Worm (Caenorhabditis elegans) whole organism, late embryonic: ENCODE data around the gene str-109.

Experiments
- ama-1 ChIP-seq: fragments of 150-350 bp; optimal IDR thresholded peaks from 2 replicates; lab custom pipeline; 2014
- eyg-1 ChIP-seq: sonication (generic microtip); optimal IDR thresholded peaks from 2 replicates; lab custom pipeline; 2016; ENCODE audit warnings: missing genotype, missing genetic modification characterization, missing compliant biosample characterization
- nhr-11 ChIP-seq: fragments of 150-350 bp; optimal IDR thresholded peaks from 2 replicates; lab custom pipeline; 2014; ENCODE audit warnings: missing biosample characterization, missing genetic modification characterization
- pag-3 ChIP-seq: sonication (generic microtip); optimal IDR thresholded peaks from 2 replicates; lab custom pipeline; 2016; ENCODE audit warnings: missing compliant biosample characterization, missing genetic modification characterization, borderline replicate concordance
- pha-4 ChIP-seq: fragments of 150-350 bp; optimal IDR thresholded peaks from 2 replicates; lab custom pipeline; 2018; ENCODE audit warnings: missing biosample characterization, missing genetic modification reagents, missing genetic modification characterization

DNA sequence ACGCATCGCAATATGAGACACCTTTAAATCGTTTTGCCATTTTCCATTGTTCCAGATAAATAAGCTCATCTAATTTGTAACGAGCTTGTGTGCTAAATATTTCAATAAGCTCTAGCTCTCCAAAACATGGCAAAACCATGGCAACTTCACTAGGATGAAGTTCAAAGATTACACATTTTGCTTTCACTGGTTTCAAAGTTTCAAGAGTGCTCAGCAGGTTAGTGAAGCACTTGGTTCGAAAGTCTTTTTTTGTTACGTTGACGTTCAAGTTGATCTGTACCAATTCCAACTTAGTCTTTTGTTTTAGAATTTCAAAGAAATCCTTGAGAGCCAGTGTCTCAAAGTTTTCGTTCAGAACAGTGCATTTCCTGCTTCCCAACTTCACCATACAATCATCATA is 19.7 kb downstream of the str-109 start, which contains the start of gene fbxa-18:
- TF ChIP-seq eyg-1 (tag; lab: Kevin White, UChicago) (no peak), pag-3 (no peak), pha-4 (no peak), nhr-11 (tag; lab: Kevin White, UChicago) (no peak), ama-1 (lab: Kevin White, UChicago) (no peak)
